Worm (Caenorhabditis elegans): ENCODE measurements around the gene trh-1.

Gene trh-1

ce11 chrIV:17407491-17407890 lies 39.1 kb downstream of the trh-1 start, which contains the start of gene T02D1.9:
Gene T02D1.9 (minus strand): TSS chrIV:17407591.
- TF ChIP-seq dao-5 (tag; optimal IDR thresholded peaks at IDR 0.05): no peak

- no peak for TF ChIP-seq W03F9.2 (tag; optimal IDR thresholded peaks at IDR 0.05)
- no peak for TF ChIP-seq dao-5 (tag; optimal IDR thresholded peaks at IDR 0.05)
- TF ChIP-seq him-1 (tag; optimal IDR thresholded peaks at IDR 0.05): no peak
These were observed 45.0 kb downstream of the trh-1 start for ce11 chrIV:17413343-17413742.

ce11 chrIV:17417723-17418122 lies 49.3 kb downstream of the trh-1 start, which contains the start of gene npr-26:
Gene npr-26 (minus strand): TSS chrIV:17417823.
- TF ChIP-seq him-1 (tag; optimal IDR thresholded peaks at IDR 0.05): no peak
- no peak for TF ChIP-seq W03F9.2 (tag; optimal IDR thresholded peaks at IDR 0.05)
- TF ChIP-seq dao-5 (tag; optimal IDR thresholded peaks at IDR 0.05): no peak
